Fruit fly (Drosophila melanogaster): ENCODE results near the gene Amt.

DNA sequence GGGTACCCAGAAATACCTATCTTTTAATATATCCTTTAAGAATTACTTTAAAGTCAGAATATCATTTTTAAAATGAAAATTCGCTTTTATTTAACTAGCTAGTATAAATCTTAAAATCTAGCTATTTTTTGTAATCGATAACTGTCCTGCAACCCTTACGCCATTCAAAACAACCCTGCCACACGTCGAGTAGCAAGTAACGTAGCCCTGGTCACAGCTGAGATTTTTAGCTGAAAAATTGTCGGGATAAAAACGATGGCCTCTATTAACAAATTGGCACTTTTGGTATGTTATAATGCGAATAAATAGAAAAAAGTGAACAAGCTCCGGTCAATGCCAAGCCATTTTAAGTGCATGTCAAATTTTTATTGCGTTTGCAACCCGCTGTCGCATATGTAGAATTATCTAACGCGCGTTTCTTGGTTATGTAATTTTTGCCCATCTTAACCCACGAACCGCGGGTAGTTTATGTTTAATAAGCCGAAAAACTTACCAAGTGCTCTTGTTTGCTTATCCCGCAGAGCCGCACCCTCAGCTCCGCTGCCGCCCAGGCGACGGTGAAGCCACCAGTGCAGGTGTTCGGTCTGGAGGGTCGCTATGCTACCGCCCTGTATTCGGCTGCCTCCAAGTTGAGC, 16.6 kb upstream of the Amt start, which contains the start of gene ATPsynO:
- TF ChIP-seq fru (GFP tag; optimal IDR thresholded peaks at IDR 0.05) = no peak
- TF ChIP-seq CG32264 (GFP tag; optimal IDR thresholded peaks at IDR 0.05) = no peak

All from whole organism, wandering third instar larva.